Fruit fly (Drosophila melanogaster) whole organism: Measurements from ENCODE around the gene CG32988.

Source experiments
- CG8478 ChIP-seq: fragments of >200 bp; optimal IDR thresholded peaks from 2 replicates; lab custom pipeline; 2018; ENCODE audit warnings: inconsistent platforms
- Dll ChIP-seq: fragments of >200 bp; optimal IDR thresholded peaks from 2 replicates; lab custom pipeline; 2017
- EcR ChIP-seq, 2 experiments: fragments of >200 bp; optimal IDR thresholded peaks; 2 replicates each; lab custom pipeline; 2017; ENCODE audit warnings: missing biosample characterization in 2 of 2, missing genetic modification characterization in 2 of 2, missing genetic modification reagents in 2 of 2
- pan ChIP-seq: fragments of >200 bp; optimal IDR thresholded peaks from 2 replicates; lab custom pipeline; 2017
- psq ChIP-seq: fragments of >200 bp; optimal IDR thresholded peaks from 2 replicates; lab custom pipeline; 2017
- usp ChIP-seq: fragments of >200 bp; optimal IDR thresholded peaks from 2 replicates; lab custom pipeline; 2017; ENCODE audit warnings: missing biosample characterization, missing genetic modification characterization, mixed read lengths

- TF ChIP-seq usp (GFP tag; lab: Kevin White, UChicago) (no peak), pan (no peak), EcR (GFP tag; optimal IDR thresholded peaks at IDR 0.05; lab: Kevin White, UChicago) (no peak), psq (lab: Kevin White, UChicago) (no peak), Dll (no peak), CG8478 (no peak)
Measured at dm6 chr2L:8894224-8894623, 29.6 kb downstream of the CG32988 start.
